Fruit fly (Drosophila melanogaster) whole organism, larva: Measurements from ENCODE around the gene Oatp26F.

Experiments used
- noc ChIP-seq: fragments of 200-800 bp; sonication (Bioruptor generic); optimal IDR thresholded peaks from 3 replicates; lab custom pipeline; 2019; ENCODE audit warnings: missing biosample characterization, mild to moderate bottlenecking, missing genetic modification characterization, moderate library complexity

The Oatp26F gene

dm6 chr2L:6632307-6632706 is at the start of gene Oatp26F:
TSS of gene Oatp26F (minus strand) at chr2L:6632407.
- TF ChIP-seq noc = no peak

dm6 chr2L:6677453-6677852 is 45.2 kb upstream of the Oatp26F start, which contains the start of gene Nse1:
TSS of gene Nse1 (minus strand) at chr2L:6677625.
- no peak for TF ChIP-seq noc

- no peak for TF ChIP-seq noc
Measured at dm6 chr2L:6676535-6676934, 44.3 kb upstream of the Oatp26F start, which contains the start of gene cort. TSS of gene cort (minus strand) at chr2L:6676635.

dm6 chr2L:6673211-6674012 is 41.2 kb upstream of the Oatp26F start, which contains the start of gene Spn27A:
TSS of gene Spn27A (minus strand) at chr2L:6673347.
- TF ChIP-seq noc = peak; percentile 17

dm6 chr2L:6671409-6671808 is 39.2 kb upstream of the Oatp26F start:
- no peak for TF ChIP-seq noc

- no peak for TF ChIP-seq noc
Measured at dm6 chr2L:6667719-6668325, 35.6 kb upstream of the Oatp26F start, which contains the start of gene Galt. TSS of gene Galt (minus strand) at chr2L:6668033.

- no peak for TF ChIP-seq noc
Measured at dm6 chr2L:6663562-6664051, 31.4 kb upstream of the Oatp26F start, which contains the start of the genes CG13771, CG34310 and cup. TSS of gene CG13771 (minus strand) at chr2L:6663612. TSS of gene CG34310 (plus strand) at chr2L:6663664. TSS of gene cup (plus strand) at chr2L:6663664.

- no peak for TF ChIP-seq noc
Measured at dm6 chr2L:6657969-6658748, 26.0 kb upstream of the Oatp26F start, which contains the start of the genes CG31636 and Ube4A. TSS of gene CG31636 (minus strand) at chr2L:6658152. TSS of gene Ube4A (plus strand) at chr2L:6658517.

- no peak for TF ChIP-seq noc
Measured at dm6 chr2L:6656264-6656676, 24.1 kb upstream of the Oatp26F start, which contains the start of gene CG31633. TSS of gene CG31633 (minus strand) at chr2L:6656321.

dm6 chr2L:6649085-6649754 is 17.0 kb upstream of the Oatp26F start, which contains the start of the genes CG31635 and Tango1:
TSS of gene CG31635 (minus strand) at chr2L:6649114.
TSS of gene Tango1 (plus strand) at chr2L:6649388.
- peak; percentile 20 for TF ChIP-seq noc

- peak; percentile 95 for TF ChIP-seq noc
Measured at dm6 chr2L:6648163-6648628, 16.0 kb upstream of the Oatp26F start.

- TF ChIP-seq noc = peak; percentile 92
Measured at dm6 chr2L:6647103-6647711, 15.0 kb upstream of the Oatp26F start.

dm6 chr2L:6644421-6645059 is 12.3 kb upstream of the Oatp26F start:
- TF ChIP-seq noc = peak; percentile 33

dm6 chr2L:6643218-6643756 is 11.1 kb upstream of the Oatp26F start:
- peak; percentile 33 for TF ChIP-seq noc
